Worm (Caenorhabditis elegans) whole organism, dauer: ENCODE data around the gene srx-17.

Experiments
- unc-62 ChIP-seq: sonication (generic microtip); optimal IDR thresholded peaks from 2 replicates; lab custom pipeline; 2017; ENCODE audit warnings: missing biosample characterization, missing genetic modification reagents, missing genetic modification characterization

The srx-17 gene

DNA sequence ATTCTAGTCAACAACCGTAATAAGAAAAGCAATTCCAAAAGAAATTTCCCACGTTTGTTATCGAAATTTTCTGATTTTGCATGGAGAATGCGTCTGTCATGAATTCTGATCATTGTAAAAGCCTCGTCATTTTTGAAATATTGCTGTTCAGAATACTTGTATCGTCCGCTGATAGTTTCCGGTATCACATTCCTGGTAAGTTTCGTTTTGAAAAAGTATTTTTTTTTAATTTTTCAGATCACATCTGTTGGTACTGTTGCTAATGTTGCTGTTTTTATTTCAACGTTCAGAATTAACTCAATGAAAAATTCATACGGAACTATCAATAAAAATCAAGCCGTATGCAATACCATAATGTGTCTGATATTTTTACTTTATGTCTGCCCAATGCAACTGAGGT, at the start of gene srx-17:
TSS of gene srx-17 (plus strand) at position 301 of the 400 bp plus-strand sequence.
- no peak for TF ChIP-seq unc-62 (GFP tag; lab: Kevin White, UChicago)

DNA sequence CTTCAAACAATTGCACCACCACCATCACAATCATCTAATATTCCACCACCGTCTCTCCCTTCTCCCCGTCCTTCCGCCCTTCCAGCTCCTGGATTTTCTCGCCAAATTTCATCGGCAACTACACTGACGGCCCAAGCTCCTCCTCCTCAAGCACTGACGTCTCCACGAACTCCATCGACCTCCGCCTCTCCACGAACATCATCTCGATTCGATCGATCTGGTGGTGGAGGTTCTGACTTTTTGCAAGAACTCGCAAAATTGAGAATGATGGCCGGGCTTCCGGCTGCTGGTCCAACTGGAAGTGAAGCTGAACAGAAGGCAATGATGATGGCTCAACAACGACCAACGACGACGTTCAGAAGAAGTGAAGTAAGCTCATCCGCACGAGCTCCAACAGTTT, 47.0 kb upstream of the srx-17 start:
- TF ChIP-seq unc-62 (GFP tag; lab: Kevin White, UChicago): no peak

DNA sequence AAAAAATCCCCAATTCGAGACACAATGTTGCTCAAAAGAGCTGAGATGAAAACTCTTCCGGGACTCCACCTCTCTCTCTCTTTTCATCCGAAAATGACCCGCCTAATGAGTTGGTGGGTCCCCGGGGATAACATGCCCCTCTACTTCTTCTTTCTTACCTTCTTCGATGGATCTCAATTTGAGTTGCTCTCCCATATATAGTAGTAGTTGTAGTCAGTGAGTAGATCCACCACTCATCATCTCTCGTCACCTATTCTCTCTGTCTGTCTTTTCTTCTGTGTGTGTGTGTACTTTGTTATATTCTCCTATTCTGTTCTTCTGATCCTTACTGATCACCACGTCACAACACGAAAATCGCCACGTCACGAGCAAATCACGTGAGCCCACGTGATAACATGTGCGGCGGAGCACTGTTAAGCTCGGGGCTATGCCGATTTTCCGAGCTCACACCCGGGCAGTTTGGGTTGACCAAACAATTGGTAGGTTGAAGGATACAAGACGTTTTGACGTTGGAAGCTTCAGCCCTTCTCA, 44.7 kb upstream of the srx-17 start, which contains the start of gene twk-32:
TSS of gene twk-32 (plus strand) at position 396 of the 531 bp plus-strand sequence.
- TF ChIP-seq unc-62 (GFP tag; lab: Kevin White, UChicago): no peak

DNA sequence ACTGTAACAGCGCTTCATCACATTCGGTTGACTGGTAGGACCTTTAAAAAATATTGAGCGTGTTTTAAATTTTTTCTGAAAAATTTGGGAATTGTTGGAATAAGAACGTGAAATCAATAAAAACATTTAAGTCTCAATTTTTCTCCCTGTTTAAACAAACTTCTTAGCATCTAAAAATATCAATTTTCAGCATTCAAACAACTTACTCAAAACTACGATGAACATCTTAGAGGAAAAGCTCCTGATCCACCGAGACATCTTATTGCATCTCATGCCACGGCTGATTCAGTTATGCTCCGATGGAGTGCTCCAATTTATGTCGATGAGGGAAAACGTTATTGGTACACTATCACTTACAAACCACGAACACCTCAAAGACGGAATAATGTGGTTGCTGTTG, 41.8 kb upstream of the srx-17 start:
- TF ChIP-seq unc-62 (GFP tag; lab: Kevin White, UChicago): no peak

DNA sequence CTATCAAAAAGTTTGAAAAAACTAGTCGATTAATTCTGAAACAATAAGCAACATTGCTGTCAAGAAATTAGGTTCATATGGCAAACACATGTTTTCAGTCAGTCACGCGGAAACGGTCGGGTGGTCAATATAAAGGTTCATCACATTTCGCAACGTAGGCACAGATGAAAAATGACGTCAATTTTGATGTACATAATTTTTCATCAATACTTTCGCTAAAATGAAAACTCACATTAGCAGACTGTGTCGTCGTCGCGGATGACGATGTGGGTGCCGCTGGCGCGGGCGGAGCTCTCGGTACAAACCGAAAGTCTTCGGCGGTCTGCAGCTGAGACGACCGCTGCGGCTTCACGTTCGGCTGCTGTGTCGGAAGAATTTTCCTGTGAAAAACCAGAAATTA, 37.1 kb upstream of the srx-17 start, which contains the start of gene swan-2:
TSS of gene swan-2 (minus strand) at position 380 of the 400 bp plus-strand sequence.
- no peak for TF ChIP-seq unc-62 (GFP tag; lab: Kevin White, UChicago)

DNA sequence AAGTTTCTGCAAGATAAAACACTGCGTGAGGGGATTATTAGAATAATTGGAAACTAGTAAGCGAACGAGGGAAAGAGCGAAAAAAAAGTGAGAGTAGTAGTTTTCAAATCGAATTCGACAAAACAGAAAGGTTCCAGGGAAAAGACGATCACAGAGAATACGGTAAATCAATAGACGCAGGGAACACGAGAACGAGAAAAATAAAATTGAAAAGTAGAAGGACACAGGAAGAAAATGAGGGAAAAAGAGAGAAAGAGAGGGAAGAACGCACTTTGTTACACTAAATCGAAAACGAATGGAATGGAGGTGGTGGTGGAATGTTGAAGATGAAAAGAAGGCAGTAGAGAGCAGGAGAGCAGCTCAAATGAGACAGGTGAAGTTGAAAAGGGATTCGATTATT, 33.8 kb upstream of the srx-17 start, which contains the start of gene swan-1:
TSS of gene swan-1 (minus strand) at position 6 of the 400 bp plus-strand sequence.
- no peak for TF ChIP-seq unc-62 (GFP tag; lab: Kevin White, UChicago)

- no peak for TF ChIP-seq unc-62 (GFP tag; lab: Kevin White, UChicago)
Measured at ce11 chrV:13808462-13808867, 32.5 kb upstream of the srx-17 start.

DNA sequence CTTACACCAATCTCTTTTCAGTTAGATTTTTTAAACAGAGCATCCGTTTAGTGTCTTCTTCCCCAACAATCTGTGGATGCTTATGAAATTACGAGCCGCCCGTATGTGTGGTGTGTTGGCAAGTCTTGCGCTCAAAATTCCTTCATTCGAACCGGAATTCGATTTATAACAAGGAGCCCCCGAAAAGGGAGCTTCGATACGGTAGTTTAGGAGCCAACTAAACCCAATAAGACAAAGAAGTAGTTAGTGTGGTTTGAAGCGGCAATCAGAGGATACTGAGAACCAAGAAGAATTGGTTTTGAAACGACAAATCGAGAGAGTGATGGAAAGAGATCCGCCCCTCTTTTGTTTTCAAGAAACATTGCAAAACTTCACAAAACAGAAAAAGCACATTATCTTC, 28.7 kb upstream of the srx-17 start:
- TF ChIP-seq unc-62 (GFP tag; lab: Kevin White, UChicago): no peak

DNA sequence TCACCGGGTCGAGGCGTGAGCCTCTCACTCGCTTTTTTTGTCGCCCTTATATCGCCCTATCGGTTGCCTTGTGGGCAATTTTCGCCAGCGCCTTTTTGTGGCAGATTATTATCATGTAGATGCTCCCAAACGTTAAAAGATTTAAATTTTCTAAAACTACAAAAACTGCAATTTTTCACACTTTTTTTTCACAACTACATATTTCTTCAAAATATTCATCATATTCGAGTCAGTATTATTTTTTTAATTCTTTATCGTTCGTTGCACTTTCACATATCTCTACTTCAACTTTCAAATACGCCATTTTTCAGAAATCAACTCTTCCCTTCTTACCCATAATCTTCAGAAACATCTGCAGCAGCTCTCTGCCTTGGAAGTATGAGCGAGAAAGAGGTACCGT, 28.1 kb upstream of the srx-17 start, which contains the start of gene ceh-24:
TSS of gene ceh-24 (plus strand) at position 301 of the 400 bp plus-strand sequence.
- TF ChIP-seq unc-62 (GFP tag; lab: Kevin White, UChicago): no peak

- TF ChIP-seq unc-62 (GFP tag; lab: Kevin White, UChicago): no peak
Measured at ce11 chrV:13816877-13817276, 24.1 kb upstream of the srx-17 start, which contains the start of gene F55B12.2. F55B12.2 (minus strand) TSS chrV:13816977.

- TF ChIP-seq unc-62 (GFP tag; lab: Kevin White, UChicago): no peak
Measured at ce11 chrV:13818824-13819408, 22.1 kb upstream of the srx-17 start, which contains the start of gene sel-10. sel-10 (plus strand) TSS chrV:13819361.

- no peak for TF ChIP-seq unc-62 (GFP tag; lab: Kevin White, UChicago)
Measured at ce11 chrV:13822752-13823151, 18.3 kb upstream of the srx-17 start, which contains the start of gene hpo-31. hpo-31 (plus strand) TSS chrV:13823052.

- TF ChIP-seq unc-62 (GFP tag; lab: Kevin White, UChicago): no peak
Measured at ce11 chrV:13827920-13828319, 13.1 kb upstream of the srx-17 start, which contains the start of gene nrf-5. nrf-5 (plus strand) TSS chrV:13828267.

DNA sequence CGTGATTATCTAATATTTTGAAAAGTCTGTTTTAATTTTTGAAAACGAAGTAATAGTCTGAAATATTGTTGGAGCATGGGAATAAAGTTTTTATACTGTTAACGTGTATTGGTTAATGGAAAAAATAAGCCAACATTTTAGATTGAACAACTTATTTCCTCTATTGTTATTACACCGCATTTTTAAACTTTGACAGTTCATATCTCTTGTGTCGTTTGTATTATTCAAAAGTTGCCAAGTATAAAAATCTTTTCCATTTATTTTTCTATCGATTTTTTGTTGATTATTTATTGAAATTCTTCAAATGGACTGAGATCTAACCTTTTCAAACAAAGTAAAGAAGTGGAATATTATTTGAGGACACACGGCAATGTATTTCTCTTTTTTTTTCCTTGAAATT, 10.2 kb upstream of the srx-17 start, which contains the start of gene str-165:
TSS of gene str-165 (plus strand) at position 301 of the 400 bp plus-strand sequence.
- TF ChIP-seq unc-62 (GFP tag; lab: Kevin White, UChicago): no peak

DNA sequence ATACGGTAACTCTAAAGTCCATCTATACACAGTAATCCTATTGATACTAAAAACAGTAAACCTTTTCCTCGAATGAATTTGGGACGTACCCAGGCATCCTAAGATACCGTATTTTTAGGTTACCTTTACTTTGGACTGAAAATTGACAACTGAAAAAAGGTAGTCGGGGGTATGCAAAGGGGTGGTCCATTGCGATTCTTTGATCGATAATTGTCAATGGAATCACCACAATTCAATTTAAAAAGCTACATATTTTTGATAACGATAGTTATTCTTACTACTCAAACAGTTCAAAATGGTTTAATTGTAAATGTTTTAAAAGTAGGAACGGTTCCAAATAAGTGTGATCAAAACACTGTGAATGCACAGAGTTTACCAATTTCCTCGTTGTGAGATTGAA, 7.1 kb upstream of the srx-17 start, which contains the start of gene srx-129:
TSS of gene srx-129 (plus strand) at position 301 of the 400 bp plus-strand sequence.
- no peak for TF ChIP-seq unc-62 (GFP tag; lab: Kevin White, UChicago)

DNA sequence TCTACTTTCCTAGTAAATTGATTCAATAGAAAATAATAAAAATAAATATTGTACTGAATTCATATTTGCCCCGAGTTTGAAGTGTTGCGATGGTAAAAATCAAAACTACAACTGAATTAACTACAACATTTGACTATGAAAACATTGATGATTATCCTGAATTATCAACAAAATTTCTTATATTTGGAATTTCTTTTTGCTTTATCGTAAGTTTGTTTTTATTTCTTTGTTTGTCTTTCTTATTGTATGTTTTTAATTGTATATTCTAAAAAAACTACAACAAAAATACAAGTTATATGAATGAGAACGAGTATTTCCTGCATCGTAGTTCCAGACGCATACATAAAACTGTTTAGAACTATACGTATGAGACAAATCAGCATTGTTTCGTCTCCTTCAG, 3.8 kb upstream of the srx-17 start, which contains the start of gene srx-128:
TSS of gene srx-128 (plus strand) at position 301 of the 400 bp plus-strand sequence.
- no peak for TF ChIP-seq unc-62 (GFP tag; lab: Kevin White, UChicago)
